Worm (Caenorhabditis elegans): ENCODE measurements around the gene F31B12.4.

F31B12.4 gene

ce11 chrX:10763383-10763782 is 41.2 kb upstream of the F31B12.4 start:
- TF ChIP-seq nhr-90 (tag; optimal IDR thresholded peaks at IDR 0.05; ENCODE audit: poor library complexity): no peak
- TF ChIP-seq ets-5 (GFP tag; IDR thresholded peaks at IDR 0.05): no peak
- TF ChIP-seq swsn-7 (tag; optimal IDR thresholded peaks at IDR 0.05): no peak
- TF ChIP-seq hpl-2 (GFP tag; optimal IDR thresholded peaks at IDR 0.05): no peak
- TF ChIP-seq efl-3 (GFP tag; optimal IDR thresholded peaks at IDR 0.05): no peak
- no peak for TF ChIP-seq nhr-77 (tag; optimal IDR thresholded peaks at IDR 0.05)
- peak; percentile 42 for TF ChIP-seq nhr-85 (tag)
- TF ChIP-seq unc-86 (tag; optimal IDR thresholded peaks at IDR 0.05): peak; percentile 9
- no peak for TF ChIP-seq elt-2 (tag; optimal IDR thresholded peaks at IDR 0.05)
- no peak for TF ChIP-seq hlh-17 (GFP tag; optimal IDR thresholded peaks at IDR 0.05; ENCODE audit: borderline replicate concordance)
- TF ChIP-seq C16A3.4 (tag; optimal IDR thresholded peaks at IDR 0.05): no peak
- no peak for TF ChIP-seq ama-1 (optimal IDR thresholded peaks at IDR 0.05)
- no peak for TF ChIP-seq pax-3 (tag; optimal IDR thresholded peaks at IDR 0.05)
- TF ChIP-seq egl-13 (tag; optimal IDR thresholded peaks at IDR 0.05): peak; percentile 45
- TF ChIP-seq lin-15B (tag; optimal IDR thresholded peaks at IDR 0.05): no peak
- TF ChIP-seq nhr-19 (GFP tag; conservative IDR thresholded peaks at IDR 0.05): no peak
- TF ChIP-seq C34B4.2 (tag; optimal IDR thresholded peaks at IDR 0.05): no peak
- TF ChIP-seq unc-30 (tag; optimal IDR thresholded peaks at IDR 0.05): no peak
- no peak for TF ChIP-seq mab-9 (GFP tag; IDR thresholded peaks at IDR 0.05)
- no peak for TF ChIP-seq nhr-84 (tag; optimal IDR thresholded peaks at IDR 0.05)
- no peak for TF ChIP-seq rnt-1 (tag; optimal IDR thresholded peaks at IDR 0.05)
- TF ChIP-seq pag-3 (tag; optimal IDR thresholded peaks at IDR 0.05; ENCODE audit: borderline replicate concordance, insufficient read depth): no peak
- no peak for TF ChIP-seq lsy-2 (tag; optimal IDR thresholded peaks at IDR 0.05)
- TF ChIP-seq nhr-71 (tag; optimal IDR thresholded peaks at IDR 0.05): no peak
- no peak for TF ChIP-seq unc-98 (GFP tag; IDR thresholded peaks at IDR 0.05)
- TF ChIP-seq sptf-1 (tag; optimal IDR thresholded peaks at IDR 0.05): no peak
- no peak for TF ChIP-seq unc-62 (GFP tag; optimal IDR thresholded peaks at IDR 0.05)
- no peak for TF ChIP-seq mef-2 (tag; optimal IDR thresholded peaks at IDR 0.05)
- TF ChIP-seq grh-1 (GFP tag; IDR thresholded peaks at IDR 0.05): no peak
- no peak for TF ChIP-seq snu-23 (GFP tag; optimal IDR thresholded peaks at IDR 0.05)
- no peak for TF ChIP-seq fkh-4 (tag; optimal IDR thresholded peaks at IDR 0.05; ENCODE audit: borderline replicate concordance)
- TF ChIP-seq lir-3 (tag; optimal IDR thresholded peaks at IDR 0.05; ENCODE audit: poor library complexity): no peak
- TF ChIP-seq aly-2 (tag; optimal IDR thresholded peaks at IDR 0.05): no peak
- TF ChIP-seq nhr-237 (tag; optimal IDR thresholded peaks at IDR 0.05): no peak
- no peak for TF ChIP-seq ztf-4 (tag; optimal IDR thresholded peaks at IDR 0.05)
- TF ChIP-seq skn-1 (tag; optimal IDR thresholded peaks at IDR 0.05): no peak
- TF ChIP-seq vab-15 (tag; optimal IDR thresholded peaks at IDR 0.05): no peak
- no peak for TF ChIP-seq nhr-28 (tag; optimal IDR thresholded peaks at IDR 0.05)
- TF ChIP-seq lin-14 (GFP tag; optimal IDR thresholded peaks at IDR 0.05): peak; percentile 50
- TF ChIP-seq nhr-47 (tag; optimal IDR thresholded peaks at IDR 0.05): peak; percentile 26
- TF ChIP-seq tlp-1 (tag; optimal IDR thresholded peaks at IDR 0.05): no peak
- peak; percentile 31 for TF ChIP-seq fkh-8 (tag; optimal IDR thresholded peaks at IDR 0.05)

- TF ChIP-seq grh-1 (GFP tag; IDR thresholded peaks at IDR 0.05) (peak; percentile 86), lsy-2 (tag; optimal IDR thresholded peaks at IDR 0.05) (peak; percentile 89 to 93), ceh-88 (GFP tag; IDR thresholded peaks at IDR 0.05) (peak; percentile 47; the same call in 1 of the 2 replicates), F16B12.6 (tag; optimal IDR thresholded peaks at IDR 0.05) (no peak), fkh-4 (tag; optimal IDR thresholded peaks at IDR 0.05; ENCODE audit: borderline replicate concordance) (peak; percentile 63), ceh-63 (GFP tag; optimal IDR thresholded peaks at IDR 0.05) (no peak), ztf-11 (tag; optimal IDR thresholded peaks at IDR 0.05) (peak in 1 of 2 experiments; percentile 84), blmp-1 (tag; optimal IDR thresholded peaks at IDR 0.05) (peak; percentile 96), ceh-8 (GFP tag; optimal IDR thresholded peaks at IDR 0.05) (peak; percentile 87), ztf-4 (tag; optimal IDR thresholded peaks at IDR 0.05) (peak; percentile 96), C04F5.9 (tag; optimal IDR thresholded peaks at IDR 0.05) (peak; percentile 65), nhr-20 (tag; optimal IDR thresholded peaks at IDR 0.05) (peak; percentile 100), nhr-77 (tag; optimal IDR thresholded peaks at IDR 0.05) (peak; percentile 96), alr-1 (tag; optimal IDR thresholded peaks at IDR 0.05; ENCODE audit: borderline replicate concordance) (no peak), nhr-85 (tag) (peak; percentile 100), sox-4 (tag; optimal IDR thresholded peaks at IDR 0.05) (peak; percentile 84), zip-4 (GFP tag; optimal IDR thresholded peaks at IDR 0.05) (peak; percentile 63), sup-37 (GFP tag; optimal IDR thresholded peaks at IDR 0.05) (peak; percentile 76)
These were observed 38.4 kb upstream of the F31B12.4 start for ce11 chrX:10766123-10766622.

All from whole organism, L1 larva.